Worm (Caenorhabditis elegans) whole organism, midembryonic: Measurements from ENCODE around the gene C05E11.2.

ENCODE experiments used
- T22C8.4 ChIP-seq: fragments of 200-800 bp; sonication (Bioruptor generic); IDR thresholded peaks from 2 replicates; pipeline ENCODE4 v1.3.6; 2022; ENCODE audit warnings: missing genetic modification characterization, missing compliant biosample characterization
- klf-2 ChIP-seq: fragments of 200-800 bp; sonication (Bioruptor generic); conservative IDR thresholded peaks from 2 replicates; pipeline ENCODE4 v1.3.6; 2022; ENCODE audit warnings: missing genetic modification reagents, missing genetic modification characterization, missing compliant biosample characterization
- ref-1 ChIP-seq: fragments of 200-800 bp; sonication (Bioruptor generic); conservative IDR thresholded peaks from 2 replicates; pipeline ENCODE4 v1.3.6; 2022; ENCODE audit warnings: missing genetic modification reagents, missing genetic modification characterization, missing compliant biosample characterization

ce11 chrX:4561863-4562262 is 24.9 kb upstream of the C05E11.2 start, which contains the start of gene C05E11.6:
- TF ChIP-seq klf-2 (no peak), T22C8.4 (no peak), ref-1 (GFP tag; lab: Robert Waterston, UW) (no peak)
